Worm (Caenorhabditis elegans) whole organism, midembryonic: ENCODE measurements around the gene qns-1.
A peak's percentile ranks its signal among the peaks of the same experiment; 100 is the strongest.

Source experiments
- T22C8.4 ChIP-seq: fragments of 200-800 bp; sonication (Bioruptor generic); IDR thresholded peaks from 2 replicates; pipeline ENCODE4 v1.3.6; 2022; ENCODE audit warnings: missing genetic modification characterization, missing compliant biosample characterization
- cog-1 ChIP-seq: sonication (generic microtip); optimal IDR thresholded peaks from 2 replicates; lab custom pipeline; 2016; ENCODE audit warnings: missing genetic modification characterization, missing compliant biosample characterization
- flt-1 ChIP-seq: fragments of 200-800 bp; sonication (Bioruptor generic); IDR thresholded peaks from 2 replicates; pipeline ENCODE4 v1.3.6; 2022; ENCODE audit warnings: missing genetic modification characterization, missing compliant biosample characterization
- klf-2 ChIP-seq: fragments of 200-800 bp; sonication (Bioruptor generic); conservative IDR thresholded peaks from 2 replicates; pipeline ENCODE4 v1.3.6; 2022; ENCODE audit warnings: missing genetic modification reagents, missing genetic modification characterization, missing compliant biosample characterization
- med-1 ChIP-seq: sonication (generic microtip); optimal IDR thresholded peaks from 2 replicates; lab custom pipeline; 2017; ENCODE audit warnings: missing genetic modification characterization, mild to moderate bottlenecking, missing compliant biosample characterization, antibody characterized with exemption, missing genetic modification reagents; ENCODE audit not compliant: insufficient read depth
- ref-1 ChIP-seq: fragments of 200-800 bp; sonication (Bioruptor generic); conservative IDR thresholded peaks from 2 replicates; pipeline ENCODE4 v1.3.6; 2022; ENCODE audit warnings: missing genetic modification reagents, missing genetic modification characterization, missing compliant biosample characterization
- tab-1 ChIP-seq: fragments of 200-800 bp; sonication (Bioruptor generic); IDR thresholded peaks from 2 replicates; pipeline ENCODE4 v1.3.6; 2022; ENCODE audit warnings: missing genetic modification characterization, missing compliant biosample characterization
- ztf-23 ChIP-seq: fragments of 200-800 bp; sonication (Bioruptor generic); IDR thresholded peaks from 2 replicates; pipeline ENCODE4 v1.3.6; 2022; ENCODE audit warnings: missing genetic modification reagents, missing genetic modification characterization, missing compliant biosample characterization
- ztf-29 ChIP-seq: fragments of 200-800 bp; sonication (Bioruptor generic); IDR thresholded peaks from 2 replicates; pipeline ENCODE4 v1.3.6; 2022; ENCODE audit warnings: missing genetic modification reagents, missing genetic modification characterization, missing compliant biosample characterization

Gene qns-1

DNA sequence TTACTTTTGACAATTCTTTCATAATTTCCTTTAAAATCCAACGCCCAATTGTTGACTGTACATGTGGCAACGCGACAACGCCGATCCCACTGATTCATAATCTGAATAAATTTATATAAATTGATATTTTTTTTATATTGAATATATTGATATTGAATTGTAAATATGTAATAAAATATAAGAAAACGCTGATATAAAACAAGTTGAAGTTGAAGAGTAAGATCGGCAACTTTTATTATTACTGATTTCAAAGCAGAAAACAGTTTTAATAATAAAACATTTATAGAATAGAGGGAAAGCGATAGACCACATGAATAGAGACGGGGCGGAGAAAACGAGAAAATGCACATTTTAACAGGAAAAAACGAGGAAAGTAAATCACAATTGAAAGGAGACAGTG lies at the start of gene qns-1:
qns-1 (minus strand) TSS at position 101 of the 400 bp plus-strand sequence.
- TF ChIP-seq med-1 (GFP tag; lab: Kevin White, UChicago) (no peak), ztf-29 (GFP tag; lab: Robert Waterston, UW) (no peak), tab-1 (GFP tag; lab: Robert Waterston, UW) (no peak), cog-1 (tag; lab: Kevin White, UChicago) (no peak), klf-2 (GFP tag; lab: Robert Waterston, UW) (no peak), ref-1 (GFP tag; lab: Robert Waterston, UW) (no peak), T22C8.4 (GFP tag; lab: Robert Waterston, UW) (no peak), ztf-23 (GFP tag; lab: Robert Waterston, UW) (no peak)

DNA sequence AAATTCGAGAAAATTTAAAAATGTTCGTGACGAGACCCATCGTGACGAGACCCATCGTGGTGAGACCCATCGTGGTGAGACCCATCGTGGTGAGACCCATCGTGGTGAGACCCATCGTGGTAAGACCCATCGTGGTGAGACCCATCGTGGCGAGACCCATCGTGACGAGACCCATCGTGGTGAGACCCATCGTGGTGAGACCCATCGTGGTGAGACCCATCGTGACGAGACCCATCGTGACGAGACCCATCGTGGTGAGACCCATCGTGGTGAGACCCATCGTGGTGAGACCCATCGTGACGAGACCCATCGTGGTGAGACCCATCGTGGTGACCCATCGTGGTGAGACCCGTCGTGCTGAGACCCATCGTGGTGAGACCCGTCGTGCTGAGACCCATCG lies 43.8 kb upstream of the qns-1 start:
- TF ChIP-seq klf-2 (GFP tag; lab: Robert Waterston, UW) (0 out of 2 replicates have a peak, but pooled peaks have one; percentile 25), tab-1 (GFP tag; lab: Robert Waterston, UW) (0 out of 2 replicates have a peak, but pooled peaks have one; percentile 5)

- TF ChIP-seq tab-1 (GFP tag; lab: Robert Waterston, UW), result no peak
- no peak for TF ChIP-seq ztf-23 (GFP tag; lab: Robert Waterston, UW)
- no peak for TF ChIP-seq ref-1 (GFP tag; lab: Robert Waterston, UW)
- no peak for TF ChIP-seq klf-2 (GFP tag; lab: Robert Waterston, UW)
- no peak for TF ChIP-seq flt-1 (GFP tag; lab: Robert Waterston, UW)
- TF ChIP-seq cog-1 (tag; lab: Kevin White, UChicago), result no peak
- no peak for TF ChIP-seq med-1 (GFP tag; lab: Kevin White, UChicago)
- no peak for TF ChIP-seq T22C8.4 (GFP tag; lab: Robert Waterston, UW)
- no peak for TF ChIP-seq ztf-29 (GFP tag; lab: Robert Waterston, UW)
These were observed 42.0 kb upstream of the qns-1 start for ce11 chrIV:10261061-10261460.

ce11 chrIV:10259557-10259956 lies 40.4 kb upstream of the qns-1 start, which contains the start of gene F01G10.9:
Gene F01G10.9, minus strand, starts transcription at chrIV:10259657.
- TF ChIP-seq ztf-29 (GFP tag; lab: Robert Waterston, UW), result no peak
- TF ChIP-seq flt-1 (GFP tag; lab: Robert Waterston, UW), result no peak
- TF ChIP-seq tab-1 (GFP tag; lab: Robert Waterston, UW), result no peak
- no peak for TF ChIP-seq ref-1 (GFP tag; lab: Robert Waterston, UW)
- no peak for TF ChIP-seq ztf-23 (GFP tag; lab: Robert Waterston, UW)
- TF ChIP-seq cog-1 (tag; lab: Kevin White, UChicago), result no peak

- TF ChIP-seq ztf-29 (GFP tag; lab: Robert Waterston, UW), result no peak
- no peak for TF ChIP-seq flt-1 (GFP tag; lab: Robert Waterston, UW)
- TF ChIP-seq klf-2 (GFP tag; lab: Robert Waterston, UW), result no peak
- TF ChIP-seq T22C8.4 (GFP tag; lab: Robert Waterston, UW), result no peak
These were observed 34.0 kb upstream of the qns-1 start for ce11 chrIV:10252886-10253639.

ce11 chrIV:10252350-10252792 lies 33.3 kb upstream of the qns-1 start:
- no peak for TF ChIP-seq med-1 (GFP tag; lab: Kevin White, UChicago)
- TF ChIP-seq T22C8.4 (GFP tag; lab: Robert Waterston, UW), result no peak
- TF ChIP-seq ztf-23 (GFP tag; lab: Robert Waterston, UW), result no peak
- TF ChIP-seq cog-1 (tag; lab: Kevin White, UChicago), result peak; percentile 36
- no peak for TF ChIP-seq flt-1 (GFP tag; lab: Robert Waterston, UW)
- no peak for TF ChIP-seq klf-2 (GFP tag; lab: Robert Waterston, UW)
- TF ChIP-seq ztf-29 (GFP tag; lab: Robert Waterston, UW), result no peak

ce11 chrIV:10251764-10252163 lies 32.7 kb upstream of the qns-1 start:
- peak; percentile 19; the same call in 1 of the 2 replicates for TF ChIP-seq T22C8.4 (GFP tag; lab: Robert Waterston, UW)
- no peak for TF ChIP-seq ztf-29 (GFP tag; lab: Robert Waterston, UW)

DNA sequence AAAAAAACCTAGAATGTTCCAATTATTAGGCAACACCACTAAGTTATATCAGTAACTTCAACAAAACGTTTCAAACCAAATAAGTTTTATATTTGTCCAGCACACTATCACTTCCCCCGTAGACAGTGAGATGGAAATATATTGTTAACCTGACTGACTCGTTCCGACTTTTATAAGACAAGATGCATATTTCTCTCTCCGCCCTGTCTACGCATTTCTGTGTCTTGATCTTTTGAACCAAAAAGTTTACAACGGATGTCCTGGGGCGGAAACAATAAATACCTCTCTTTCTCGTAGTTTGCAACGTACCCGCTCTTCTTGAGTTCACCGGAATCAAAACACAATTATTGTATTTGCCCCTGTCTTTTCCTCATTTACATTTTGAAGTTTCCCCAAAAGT lies 32.2 kb upstream of the qns-1 start:
- TF ChIP-seq ref-1 (GFP tag; lab: Robert Waterston, UW), result no peak
- TF ChIP-seq ztf-23 (GFP tag; lab: Robert Waterston, UW), result no peak
- TF ChIP-seq flt-1 (GFP tag; lab: Robert Waterston, UW), result no peak
- no peak for TF ChIP-seq med-1 (GFP tag; lab: Kevin White, UChicago)
- TF ChIP-seq ztf-29 (GFP tag; lab: Robert Waterston, UW), result no peak
- TF ChIP-seq tab-1 (GFP tag; lab: Robert Waterston, UW), result no peak
- TF ChIP-seq klf-2 (GFP tag; lab: Robert Waterston, UW), result no peak
- TF ChIP-seq cog-1 (tag; lab: Kevin White, UChicago), result no peak
- no peak for TF ChIP-seq T22C8.4 (GFP tag; lab: Robert Waterston, UW)

DNA sequence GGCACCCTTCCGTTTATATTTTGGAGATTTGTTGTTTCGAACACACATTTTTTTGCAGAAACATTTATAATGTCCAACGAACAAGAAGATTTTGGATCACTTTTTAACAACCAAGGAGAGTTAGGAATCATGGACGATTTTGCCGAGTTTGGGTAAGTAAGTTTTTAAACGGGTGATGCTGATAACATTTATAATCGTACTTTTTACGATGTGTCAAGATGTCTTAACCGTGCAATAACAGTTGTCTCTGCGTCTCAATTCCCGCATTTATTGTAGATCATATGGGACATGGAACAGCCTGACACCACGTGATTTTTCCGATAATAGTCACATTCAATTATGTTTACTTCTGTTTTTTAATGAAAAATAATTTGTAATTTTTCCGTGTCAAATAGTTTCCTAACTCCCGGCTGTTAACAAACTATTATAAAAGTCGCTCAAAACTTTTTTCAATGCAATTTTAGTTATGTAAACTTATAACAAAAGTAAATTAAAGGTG lies 31.5 kb upstream of the qns-1 start, which contains the start of gene daf-14:
daf-14 (plus strand) TSS at position 51 of the 499 bp plus-strand sequence.
- TF ChIP-seq ztf-29 (GFP tag; lab: Robert Waterston, UW) (no peak), klf-2 (GFP tag; lab: Robert Waterston, UW) (no peak), cog-1 (tag; lab: Kevin White, UChicago) (no peak), ztf-23 (GFP tag; lab: Robert Waterston, UW) (no peak), T22C8.4 (GFP tag; lab: Robert Waterston, UW) (no peak), ref-1 (GFP tag; lab: Robert Waterston, UW) (no peak), flt-1 (GFP tag; lab: Robert Waterston, UW) (no peak), med-1 (GFP tag; lab: Kevin White, UChicago) (no peak), tab-1 (GFP tag; lab: Robert Waterston, UW) (no peak)
